Worm (Caenorhabditis elegans) whole organism, late embryonic: ENCODE measurements around the gene F40A3.1.
A peak's percentile ranks its signal among the peaks of the same experiment; 100 is the strongest.

Experiments used
- F13H6.1 ChIP-seq: sonication (generic microtip); optimal IDR thresholded peaks from 2 replicates; lab custom pipeline; 2016; ENCODE audit warnings: missing genetic modification characterization, missing compliant biosample characterization
- K09A11.1 ChIP-seq: sonication (generic microtip); optimal IDR thresholded peaks from 2 replicates; lab custom pipeline; 2017; ENCODE audit warnings: antibody characterized with exemption, mild to moderate bottlenecking, missing genetic modification characterization, missing compliant biosample characterization; ENCODE audit not compliant: insufficient read depth
- T23F11.4 ChIP-seq: fragments of 200-800 bp; sonication (Bioruptor generic); optimal IDR thresholded peaks from 2 replicates; lab custom pipeline; 2018; ENCODE audit warnings: mild to moderate bottlenecking, missing genetic modification characterization, missing compliant biosample characterization
- Y22D7AL.16 ChIP-seq: sonication (generic microtip); optimal IDR thresholded peaks from 2 replicates; lab custom pipeline; 2016; ENCODE audit warnings: missing genetic modification characterization, missing compliant biosample characterization
- ama-1 ChIP-seq: fragments of 150-350 bp; optimal IDR thresholded peaks from 2 replicates; lab custom pipeline; 2014
- ceh-19 ChIP-seq: fragments of 200-800 bp; sonication (Bioruptor generic); optimal IDR thresholded peaks from 2 replicates; lab custom pipeline; 2018; ENCODE audit warnings: mild to moderate bottlenecking, missing genetic modification characterization, missing compliant biosample characterization
- ceh-2 ChIP-seq: sonication (generic microtip); optimal IDR thresholded peaks from 2 replicates; lab custom pipeline; 2016; ENCODE audit warnings: missing genotype, missing genetic modification characterization, missing compliant biosample characterization
- ceh-24 ChIP-seq: sonication (generic microtip); optimal IDR thresholded peaks from 2 replicates; lab custom pipeline; 2016; ENCODE audit warnings: mild to moderate bottlenecking, missing genetic modification characterization, missing compliant biosample characterization
- ceh-31 ChIP-seq: sonication (generic microtip); optimal IDR thresholded peaks from 2 replicates; lab custom pipeline; 2016; ENCODE audit warnings: missing genetic modification characterization, missing compliant biosample characterization
- ceh-34 ChIP-seq: sonication (generic microtip); optimal IDR thresholded peaks from 2 replicates; lab custom pipeline; 2016; ENCODE audit warnings: mild to moderate bottlenecking, missing genetic modification characterization, missing compliant biosample characterization
- ceh-45 ChIP-seq: fragments of 200-800 bp; sonication (Bioruptor generic); IDR thresholded peaks from 2 replicates; pipeline ENCODE4 v1.3.6; 2022; ENCODE audit warnings: missing genetic modification reagents, missing genetic modification characterization, missing compliant biosample characterization
- ceh-9 ChIP-seq: sonication (generic microtip); optimal IDR thresholded peaks from 2 replicates; lab custom pipeline; 2016; ENCODE audit warnings: mild to moderate bottlenecking, missing genetic modification characterization, inconsistent platforms, missing compliant biosample characterization
- che-1 ChIP-seq: sonication (generic microtip); optimal IDR thresholded peaks from 2 replicates; lab custom pipeline; 2016; ENCODE audit warnings: mild to moderate bottlenecking, missing genetic modification characterization, missing compliant biosample characterization
- elt-4 ChIP-seq: sonication (generic microtip); optimal IDR thresholded peaks from 2 replicates; lab custom pipeline; 2016; ENCODE audit warnings: missing genetic modification characterization, missing compliant biosample characterization
- ets-4 ChIP-seq: sonication (generic microtip); optimal IDR thresholded peaks from 2 replicates; lab custom pipeline; 2016; ENCODE audit warnings: missing genetic modification characterization, missing compliant biosample characterization
- fax-1 ChIP-seq: sonication (generic microtip); optimal IDR thresholded peaks from 2 replicates; lab custom pipeline; 2016; ENCODE audit warnings: missing genotype, missing genetic modification characterization, missing compliant biosample characterization
- fkh-6 ChIP-seq: sonication (generic microtip); optimal IDR thresholded peaks from 2 replicates; lab custom pipeline; 2016; ENCODE audit warnings: missing genetic modification characterization, missing compliant biosample characterization
- hlh-15 ChIP-seq: sonication (generic microtip); optimal IDR thresholded peaks from 2 replicates; lab custom pipeline; 2016; ENCODE audit warnings: missing genetic modification characterization, missing compliant biosample characterization
- hlh-30 ChIP-seq: sonication (generic microtip); optimal IDR thresholded peaks from 2 replicates; lab custom pipeline; 2017; ENCODE audit warnings: antibody characterized with exemption, missing genetic modification characterization, missing compliant biosample characterization; ENCODE audit not compliant: insufficient read depth
- hlh-8 ChIP-seq: sonication (generic microtip); optimal IDR thresholded peaks from 2 replicates; lab custom pipeline; 2016; ENCODE audit warnings: missing genotype, missing genetic modification characterization, missing compliant biosample characterization
- lim-6 ChIP-seq: sonication (generic microtip); optimal IDR thresholded peaks from 2 replicates; lab custom pipeline; 2016; ENCODE audit warnings: missing genetic modification characterization, missing compliant biosample characterization
- lin-11 ChIP-seq: fragments of 200-800 bp; sonication (Bioruptor generic); optimal IDR thresholded peaks from 2 replicates; lab custom pipeline; 2018; ENCODE audit warnings: mild to moderate bottlenecking, missing genetic modification characterization, missing compliant biosample characterization
- madf-2 ChIP-seq: sonication (generic microtip); optimal IDR thresholded peaks from 2 replicates; lab custom pipeline; 2017; ENCODE audit warnings: missing genetic modification characterization, missing compliant biosample characterization
- mec-3 ChIP-seq: sonication (generic microtip); optimal IDR thresholded peaks from 2 replicates; lab custom pipeline; 2016; ENCODE audit warnings: borderline replicate concordance, missing genetic modification characterization, missing compliant biosample characterization
- npax-4 ChIP-seq: sonication (generic microtip); optimal IDR thresholded peaks from 2 replicates; lab custom pipeline; 2016; ENCODE audit warnings: missing genetic modification characterization, missing compliant biosample characterization
- odd-2 ChIP-seq: sonication (generic microtip); optimal IDR thresholded peaks from 2 replicates; lab custom pipeline; 2017; ENCODE audit warnings: antibody characterized with exemption, mild to moderate bottlenecking, missing genetic modification characterization, missing compliant biosample characterization
- pat-9 ChIP-seq: fragments of 200-800 bp; sonication (Bioruptor generic); optimal IDR thresholded peaks from 2 replicates; lab custom pipeline; 2018; ENCODE audit warnings: mild to moderate bottlenecking, missing genetic modification characterization, moderate library complexity, missing compliant biosample characterization
- pax-1 ChIP-seq: fragments of 150-350 bp; optimal IDR thresholded peaks from 2 replicates; lab custom pipeline; 2014; ENCODE audit warnings: missing biosample characterization, missing genetic modification characterization
- pha-4 ChIP-seq: fragments of 150-350 bp; optimal IDR thresholded peaks from 2 replicates; lab custom pipeline; 2018; ENCODE audit warnings: missing biosample characterization, missing genetic modification reagents, missing genetic modification characterization
- pros-1 ChIP-seq: fragments of 150-350 bp; optimal IDR thresholded peaks from 2 replicates; lab custom pipeline; 2014; ENCODE audit warnings: missing biosample characterization, missing genetic modification reagents, missing genetic modification characterization
- rnt-1 ChIP-seq: sonication (generic microtip); optimal IDR thresholded peaks from 2 replicates; lab custom pipeline; 2016; ENCODE audit warnings: missing genetic modification characterization, missing compliant biosample characterization
- sox-2 ChIP-seq: fragments of 200-800 bp; sonication (Bioruptor generic); IDR thresholded peaks from 2 replicates; pipeline ENCODE4 v1.3.6; 2022; ENCODE audit warnings: missing genetic modification reagents, missing genetic modification characterization, missing compliant biosample characterization
- sox-4 ChIP-seq: sonication (generic microtip); optimal IDR thresholded peaks from 2 replicates; lab custom pipeline; 2017; ENCODE audit warnings: mild to moderate bottlenecking, missing genetic modification characterization, inconsistent platforms, missing compliant biosample characterization
- syd-9 ChIP-seq: sonication (generic microtip); optimal IDR thresholded peaks from 2 replicates; lab custom pipeline; 2016; ENCODE audit warnings: mild to moderate bottlenecking, missing genetic modification characterization, moderate library complexity, missing compliant biosample characterization
- tbx-7 ChIP-seq: sonication (generic microtip); optimal IDR thresholded peaks from 2 replicates; lab custom pipeline; 2016; ENCODE audit warnings: missing genotype, missing genetic modification characterization, missing compliant biosample characterization
- unc-42 ChIP-seq: sonication (generic microtip); optimal IDR thresholded peaks from 2 replicates; lab custom pipeline; 2016; ENCODE audit warnings: missing genotype, missing genetic modification characterization, missing compliant biosample characterization

F40A3.1 gene

ce11 chrV:7891230-7891629, at the start of gene F40A3.1:
F40A3.1 (plus strand) TSS chrV:7891530.
- TF ChIP-seq hlh-8, result no peak
- TF ChIP-seq ceh-19 (GFP tag; lab: Kevin White, UChicago), result no peak
- no peak for TF ChIP-seq ceh-45 (GFP tag; lab: Robert Waterston, UW)
- no peak for TF ChIP-seq npax-4 (tag; lab: Kevin White, UChicago)
- no peak for TF ChIP-seq pat-9 (tag; lab: Kevin White, UChicago)
- no peak for TF ChIP-seq hlh-30 (tag; lab: Kevin White, UChicago)
- no peak for TF ChIP-seq fkh-6 (tag; lab: Kevin White, UChicago)
- no peak for TF ChIP-seq ceh-34 (tag; lab: Kevin White, UChicago)
- no peak for TF ChIP-seq pha-4 (tag; lab: Kevin White, UChicago)
- TF ChIP-seq lim-6 (tag; lab: Kevin White, UChicago), result no peak
- TF ChIP-seq mec-3 (tag; lab: Kevin White, UChicago), result no peak
- TF ChIP-seq che-1 (tag; lab: Kevin White, UChicago), result no peak
- no peak for TF ChIP-seq fax-1 (tag; lab: Kevin White, UChicago)
- no peak for TF ChIP-seq tbx-7 (tag; lab: Kevin White, UChicago)
- no peak for TF ChIP-seq pros-1 (tag; lab: Kevin White, UChicago)
- TF ChIP-seq elt-4 (tag; lab: Kevin White, UChicago), result no peak

ce11 chrV:7842228-7842627, 49.1 kb upstream of the F40A3.1 start, which contains the start of gene grd-8:
grd-8 (plus strand) TSS chrV:7842528.
- no peak for TF ChIP-seq pax-1 (tag; lab: Kevin White, UChicago)
- TF ChIP-seq F13H6.1, result no peak
- TF ChIP-seq lin-11 (tag; lab: Kevin White, UChicago), result no peak
- TF ChIP-seq ceh-31 (tag; lab: Kevin White, UChicago), result no peak

ce11 chrV:7847170-7847569, 44.2 kb upstream of the F40A3.1 start, which contains the start of gene memo-1:
memo-1 (minus strand) TSS chrV:7847171.
- TF ChIP-seq ceh-2 (tag; lab: Kevin White, UChicago) (no peak), sox-2 (GFP tag; lab: Robert Waterston, UW) (peak; percentile 44), sox-4 (tag; lab: Kevin White, UChicago) (no peak)

- TF ChIP-seq syd-9 (tag; lab: Kevin White, UChicago), result no peak
- TF ChIP-seq fax-1 (tag; lab: Kevin White, UChicago), result no peak
- TF ChIP-seq rnt-1, result no peak
- no peak for TF ChIP-seq sox-2 (GFP tag; lab: Robert Waterston, UW)
- no peak for TF ChIP-seq hlh-15 (tag; lab: Kevin White, UChicago)
- TF ChIP-seq hlh-30 (tag; lab: Kevin White, UChicago), result no peak
- no peak for TF ChIP-seq pat-9 (tag; lab: Kevin White, UChicago)
- no peak for TF ChIP-seq K09A11.1 (tag; lab: Kevin White, UChicago)
Measured at ce11 chrV:7847687-7848086, 43.6 kb upstream of the F40A3.1 start.

- TF ChIP-seq Y22D7AL.16 (tag; lab: Kevin White, UChicago) (no peak), unc-42 (tag; lab: Kevin White, UChicago) (peak; percentile 5), T23F11.4 (GFP tag; lab: Kevin White, UChicago) (no peak), ceh-24 (no peak), madf-2 (tag; lab: Kevin White, UChicago) (no peak), odd-2 (tag; lab: Kevin White, UChicago) (no peak), ceh-9 (no peak), ama-1 (no peak), ets-4 (tag; lab: Kevin White, UChicago) (no peak), hlh-30 (tag; lab: Kevin White, UChicago) (peak; percentile 72), ceh-45 (GFP tag; lab: Robert Waterston, UW) (no peak), lim-6 (tag; lab: Kevin White, UChicago) (no peak)
- TF ChIP-seq, all 69 proteins: peak for 2
Measured at ce11 chrV:7848251-7848650, 43.1 kb upstream of the F40A3.1 start.
